Worm (Caenorhabditis elegans): ENCODE data around the gene C13A10.2.
A peak's percentile ranks its signal among the peaks of the same experiment; 100 is the strongest.

The C13A10.2 gene

ce11 chrII:1374889-1375288 is 17.1 kb upstream of the C13A10.2 start, which contains the start of gene rog-1:
Gene rog-1, minus strand, starts transcription at chrII:1374989.
- TF ChIP-seq elt-1 (tag; optimal IDR thresholded peaks at IDR 0.05) (no peak), ztf-11 (tag; optimal IDR thresholded peaks at IDR 0.05) (no peak), zag-1 (tag; optimal IDR thresholded peaks at IDR 0.05) (no peak), egl-5 (tag; optimal IDR thresholded peaks at IDR 0.05) (no peak), unc-62 (GFP tag; optimal IDR thresholded peaks at IDR 0.05) (no peak), ZK546.5 (tag; optimal IDR thresholded peaks at IDR 0.05) (no peak), aly-2 (tag; optimal IDR thresholded peaks at IDR 0.05) (no peak), nhr-76 (tag; optimal IDR thresholded peaks at IDR 0.05) (no peak), R02D3.7 (tag; optimal IDR thresholded peaks at IDR 0.05) (no peak), nhr-237 (tag; optimal IDR thresholded peaks at IDR 0.05) (no peak), nhr-28 (tag; optimal IDR thresholded peaks at IDR 0.05) (no peak), ceh-9 (tag; optimal IDR thresholded peaks at IDR 0.05) (no peak), ztf-4 (tag; optimal IDR thresholded peaks at IDR 0.05) (no peak), lsy-12 (tag; optimal IDR thresholded peaks at IDR 0.05) (no peak), lin-39 (tag; optimal IDR thresholded peaks at IDR 0.05) (no peak), tbx-2 (tag; optimal IDR thresholded peaks at IDR 0.05) (no peak), ceh-28 (tag; optimal IDR thresholded peaks at IDR 0.05) (no peak), lin-15B (tag; optimal IDR thresholded peaks at IDR 0.05) (no peak), nhr-67 (tag; optimal IDR thresholded peaks at IDR 0.05) (no peak), skn-1 (tag; optimal IDR thresholded peaks at IDR 0.05) (no peak)

- TF ChIP-seq nfya-1 (tag; optimal IDR thresholded peaks at IDR 0.05; ENCODE audit: insufficient read depth): peak; percentile 78
- TF ChIP-seq eor-1 (tag; optimal IDR thresholded peaks at IDR 0.05): no peak
Observed at ce11 chrII:1374486-1374885, 16.7 kb upstream of the C13A10.2 start.

- TF ChIP-seq nhr-25 (tag; optimal IDR thresholded peaks at IDR 0.05) (no peak), skn-1 (tag; optimal IDR thresholded peaks at IDR 0.05) (no peak), tbx-2 (tag; optimal IDR thresholded peaks at IDR 0.05) (no peak), nfya-1 (tag; optimal IDR thresholded peaks at IDR 0.05; ENCODE audit: insufficient read depth) (peak; percentile 83), ceh-9 (tag; optimal IDR thresholded peaks at IDR 0.05) (no peak)
Observed at ce11 chrII:1372966-1373365, 15.2 kb upstream of the C13A10.2 start.

ce11 chrII:1372138-1372537 is 14.3 kb upstream of the C13A10.2 start:
- TF ChIP-seq nhr-237 (tag; optimal IDR thresholded peaks at IDR 0.05) (no peak), nfya-1 (tag; optimal IDR thresholded peaks at IDR 0.05; ENCODE audit: insufficient read depth) (peak; percentile 51), nhr-12 (tag; optimal IDR thresholded peaks at IDR 0.05) (no peak)

- no peak for TF ChIP-seq tbx-2 (tag; optimal IDR thresholded peaks at IDR 0.05)
- peak; percentile 22 for TF ChIP-seq lsy-12 (tag; optimal IDR thresholded peaks at IDR 0.05)
Observed at ce11 chrII:1371533-1371932, 13.7 kb upstream of the C13A10.2 start.

ce11 chrII:1369322-1369721 is 11.5 kb upstream of the C13A10.2 start:
- no peak for TF ChIP-seq elt-2 (tag; optimal IDR thresholded peaks at IDR 0.05)
- no peak for TF ChIP-seq pqm-1 (tag; optimal IDR thresholded peaks at IDR 0.05)
- TF ChIP-seq tbx-2 (tag; optimal IDR thresholded peaks at IDR 0.05): no peak
- TF ChIP-seq nhr-25 (tag; optimal IDR thresholded peaks at IDR 0.05): no peak
- TF ChIP-seq nhr-77 (tag; optimal IDR thresholded peaks at IDR 0.05): no peak
- no peak for TF ChIP-seq lsy-12 (tag; optimal IDR thresholded peaks at IDR 0.05)
- no peak for TF ChIP-seq nhr-28 (tag; optimal IDR thresholded peaks at IDR 0.05)
- no peak for TF ChIP-seq nfya-1 (tag; optimal IDR thresholded peaks at IDR 0.05; ENCODE audit: insufficient read depth)
- TF ChIP-seq snpc-4 (tag; optimal IDR thresholded peaks at IDR 0.05): no peak
- TF ChIP-seq ceh-16 (tag; optimal IDR thresholded peaks at IDR 0.05): no peak
- no peak for TF ChIP-seq ama-1 (optimal IDR thresholded peaks at IDR 0.05)
- TF ChIP-seq ztf-4 (tag; optimal IDR thresholded peaks at IDR 0.05): no peak
- TF ChIP-seq elt-3 (tag; optimal IDR thresholded peaks at IDR 0.05): no peak
- TF ChIP-seq ceh-9 (tag; optimal IDR thresholded peaks at IDR 0.05): no peak
- TF ChIP-seq fkh-2 (tag; optimal IDR thresholded peaks at IDR 0.05): no peak

ce11 chrII:1368756-1369155 is 11.0 kb upstream of the C13A10.2 start:
- TF ChIP-seq ceh-28 (tag; optimal IDR thresholded peaks at IDR 0.05) (peak; percentile 66), nhr-77 (tag; optimal IDR thresholded peaks at IDR 0.05) (no peak)

All from whole organism, L3 larva.